Fruit fly (Drosophila melanogaster) whole organism, prepupa: ENCODE measurements around the gene CG42538.

Experiments
- Blimp-1 ChIP-seq: fragments of 200-800 bp; sonication (Bioruptor generic); optimal IDR thresholded peaks from 3 replicates; lab custom pipeline; 2017; ENCODE audit warnings: missing biosample characterization, missing genetic modification characterization, mild to moderate bottlenecking, moderate library complexity, missing genetic modification reagents
- CG10631 ChIP-seq: fragments of 200-800 bp; sonication (Bioruptor generic); optimal IDR thresholded peaks from 2 replicates; lab custom pipeline; 2016; ENCODE audit warnings: missing biosample characterization, missing genetic modification characterization
- CG10669 ChIP-seq: fragments of 200-800 bp; sonication (Bioruptor generic); optimal IDR thresholded peaks from 3 replicates; lab custom pipeline; 2018; ENCODE audit warnings: missing biosample characterization, mild to moderate bottlenecking, missing genetic modification characterization, moderate library complexity
- CG11294 ChIP-seq: fragments of 200-800 bp; sonication (Bioruptor generic); IDR thresholded peaks from 2 replicates; pipeline ENCODE4 v1.3.6; 2022; ENCODE audit warnings: missing biosample characterization, missing genetic modification characterization
- CG11762 ChIP-seq: fragments of 200-800 bp; sonication (Bioruptor generic); optimal IDR thresholded peaks from 3 replicates; lab custom pipeline; 2016; ENCODE audit warnings: missing biosample characterization, missing genetic modification characterization; ENCODE audit not compliant: insufficient read depth
- CG11902 ChIP-seq: fragments of 200-800 bp; sonication (Bioruptor generic); optimal IDR thresholded peaks from 3 replicates; lab custom pipeline; 2016; ENCODE audit warnings: missing biosample characterization, missing genetic modification characterization
- CG15336 ChIP-seq: fragments of 200-800 bp; sonication (Bioruptor generic); IDR thresholded peaks from 2 replicates; pipeline ENCODE4 v1.3.6; 2022; ENCODE audit warnings: missing biosample characterization, missing genetic modification characterization
- CG16779 ChIP-seq: fragments of 200-800 bp; sonication (Bioruptor generic); optimal IDR thresholded peaks from 3 replicates; lab custom pipeline; 2017; ENCODE audit warnings: missing biosample characterization, mild to moderate bottlenecking, missing genetic modification characterization
- CG3032 ChIP-seq: fragments of 200-800 bp; optimal IDR thresholded peaks from 2 replicates; lab custom pipeline; 2019; ENCODE audit warnings: missing biosample characterization, mild to moderate bottlenecking, missing genetic modification characterization, moderate library complexity
- CG31627 ChIP-seq: fragments of 200-800 bp; sonication (Bioruptor generic); optimal IDR thresholded peaks from 3 replicates; lab custom pipeline; 2016; ENCODE audit warnings: missing biosample characterization, missing genetic modification characterization
- CG32006 ChIP-seq: fragments of 200-800 bp; sonication (Bioruptor generic); optimal IDR thresholded peaks from 3 replicates; lab custom pipeline; 2017; ENCODE audit warnings: missing biosample characterization, mild to moderate bottlenecking, missing genetic modification characterization
- CG34406 ChIP-seq: fragments of 200-800 bp; sonication (Bioruptor generic); optimal IDR thresholded peaks from 3 replicates; lab custom pipeline; 2016; ENCODE audit warnings: missing biosample characterization, missing genetic modification characterization
- CG3919 ChIP-seq: fragments of 200-800 bp; sonication (Bioruptor generic); optimal IDR thresholded peaks from 3 replicates; lab custom pipeline; 2016; ENCODE audit warnings: missing biosample characterization, missing genetic modification characterization
- CG6163 ChIP-seq: fragments of 200-800 bp; sonication (Bioruptor generic); IDR thresholded peaks from 3 replicates; pipeline ENCODE4 v1.3.6; 2022; ENCODE audit warnings: missing biosample characterization, missing genetic modification characterization
- CG6276 ChIP-seq: fragments of 200-800 bp; sonication (Bioruptor generic); optimal IDR thresholded peaks from 2 replicates; lab custom pipeline; 2017; ENCODE audit warnings: missing biosample characterization, mild to moderate bottlenecking, missing genetic modification characterization
- CG6808 ChIP-seq: fragments of 200-800 bp; sonication (Bioruptor generic); optimal IDR thresholded peaks from 3 replicates; lab custom pipeline; 2017; ENCODE audit warnings: missing biosample characterization, missing genetic modification characterization, mild to moderate bottlenecking, moderate library complexity, missing genetic modification reagents
- CG6854 ChIP-seq: fragments of 200-800 bp; sonication (Bioruptor generic); optimal IDR thresholded peaks from 2 replicates; lab custom pipeline; 2017; ENCODE audit warnings: missing biosample characterization, mild to moderate bottlenecking, missing genetic modification characterization
- CG7368 ChIP-seq: fragments of 200-800 bp; sonication (Bioruptor generic); optimal IDR thresholded peaks from 3 replicates; lab custom pipeline; 2016; ENCODE audit warnings: missing biosample characterization, missing genetic modification characterization
- CG8119 ChIP-seq: fragments of 200-800 bp; sonication (Bioruptor generic); IDR thresholded peaks from 3 replicates; pipeline ENCODE4 v1.3.6; 2022; ENCODE audit warnings: missing biosample characterization, missing genetic modification characterization
- CG8319 ChIP-seq: fragments of 200-800 bp; sonication (Bioruptor generic); optimal IDR thresholded peaks from 3 replicates; lab custom pipeline; 2016; ENCODE audit warnings: missing biosample characterization, missing genetic modification characterization
- CG8632 ChIP-seq: fragments of 200-800 bp; sonication (Bioruptor generic); optimal IDR thresholded peaks from 3 replicates; lab custom pipeline; 2016; ENCODE audit warnings: missing biosample characterization, missing genetic modification characterization
- CG9139 ChIP-seq: fragments of 200-800 bp; sonication (Bioruptor generic); optimal IDR thresholded peaks from 3 replicates; lab custom pipeline; 2017; ENCODE audit warnings: missing biosample characterization, mild to moderate bottlenecking, missing genetic modification characterization
- Eip75B ChIP-seq: fragments of 200-800 bp; sonication (Bioruptor generic); optimal IDR thresholded peaks from 3 replicates; lab custom pipeline; 2016; ENCODE audit warnings: missing biosample characterization, missing genetic modification characterization
- Eip93F ChIP-seq: fragments of 200-800 bp; sonication (Bioruptor generic); optimal IDR thresholded peaks from 2 replicates; lab custom pipeline; 2016; ENCODE audit warnings: missing biosample characterization, mild to moderate bottlenecking, missing genetic modification characterization
- Ets21C ChIP-seq: fragments of 200-800 bp; sonication (Bioruptor generic); optimal IDR thresholded peaks from 3 replicates; lab custom pipeline; 2016; ENCODE audit warnings: missing biosample characterization, missing genetic modification characterization
- Ets96B ChIP-seq: fragments of 200-800 bp; optimal IDR thresholded peaks from 2 replicates; lab custom pipeline; 2019; ENCODE audit warnings: missing biosample characterization, mild to moderate bottlenecking, missing genetic modification characterization, moderate library complexity
- Gug ChIP-seq: fragments of 200-800 bp; sonication (Bioruptor generic); IDR thresholded peaks from 2 replicates; pipeline ENCODE4 v1.3.6; 2022; ENCODE audit warnings: missing biosample characterization, missing genetic modification characterization
- Hr38 ChIP-seq: sonication (Bioruptor generic); optimal IDR thresholded peaks from 2 replicates; lab custom pipeline; 2016; ENCODE audit warnings: missing biosample characterization, missing genetic modification characterization
- Hr4 ChIP-seq: fragments of 200-800 bp; sonication (Bioruptor generic); optimal IDR thresholded peaks from 3 replicates; lab custom pipeline; 2016; ENCODE audit warnings: missing biosample characterization, missing genetic modification characterization
- Met ChIP-seq: fragments of 200-800 bp; sonication (Bioruptor generic); optimal IDR thresholded peaks from 3 replicates; lab custom pipeline; 2016; ENCODE audit warnings: missing biosample characterization, missing genetic modification characterization
- OdsH ChIP-seq: fragments of 200-800 bp; sonication (Bioruptor generic); optimal IDR thresholded peaks from 3 replicates; lab custom pipeline; 2016; ENCODE audit warnings: missing biosample characterization, missing genetic modification characterization
- Smox ChIP-seq: fragments of 200-800 bp; sonication (Bioruptor generic); optimal IDR thresholded peaks from 3 replicates; lab custom pipeline; 2016; ENCODE audit warnings: missing biosample characterization, missing genetic modification characterization
- Sox102F ChIP-seq: fragments of 200-800 bp; sonication (Bioruptor generic); optimal IDR thresholded peaks from 2 replicates; lab custom pipeline; 2016; ENCODE audit warnings: missing biosample characterization, mild to moderate bottlenecking, missing genetic modification characterization
- Sox14 ChIP-seq: fragments of 200-800 bp; sonication (Bioruptor generic); optimal IDR thresholded peaks from 3 replicates; lab custom pipeline; 2016; ENCODE audit warnings: missing biosample characterization, missing genetic modification characterization
- acj6 ChIP-seq: fragments of 200-800 bp; sonication (Bioruptor generic); optimal IDR thresholded peaks from 3 replicates; lab custom pipeline; 2016; ENCODE audit warnings: missing biosample characterization, missing genetic modification characterization
- cyc ChIP-seq: fragments of 200-800 bp; sonication (Bioruptor generic); optimal IDR thresholded peaks from 3 replicates; lab custom pipeline; 2016; ENCODE audit warnings: missing biosample characterization, missing genetic modification characterization
- dac ChIP-seq: fragments of 200-800 bp; sonication (Bioruptor generic); optimal IDR thresholded peaks from 2 replicates; lab custom pipeline; 2017; ENCODE audit warnings: missing biosample characterization, mild to moderate bottlenecking, missing genetic modification characterization
- dsx ChIP-seq: fragments of 200-800 bp; optimal IDR thresholded peaks from 3 replicates; lab custom pipeline; 2019; ENCODE audit warnings: missing biosample characterization, mild to moderate bottlenecking, missing genetic modification characterization, moderate library complexity; ENCODE audit not compliant: poor library complexity, severe bottlenecking
- esn ChIP-seq: fragments of 200-800 bp; sonication (Bioruptor generic); optimal IDR thresholded peaks from 2 replicates; lab custom pipeline; 2016; ENCODE audit warnings: missing biosample characterization, mild to moderate bottlenecking, missing genetic modification characterization, moderate library complexity
- fd59A ChIP-seq: fragments of 200-800 bp; sonication (Bioruptor generic); optimal IDR thresholded peaks from 2 replicates; lab custom pipeline; 2017; ENCODE audit warnings: missing biosample characterization, mild to moderate bottlenecking, missing genetic modification characterization, missing genetic modification reagents
- fkh ChIP-seq: fragments of 200-800 bp; sonication (Bioruptor generic); optimal IDR thresholded peaks from 3 replicates; lab custom pipeline; 2017; ENCODE audit warnings: missing biosample characterization, mild to moderate bottlenecking, missing genetic modification characterization, moderate library complexity
- lz ChIP-seq: fragments of 200-800 bp; sonication (Bioruptor generic); optimal IDR thresholded peaks from 3 replicates; lab custom pipeline; 2016; ENCODE audit warnings: missing biosample characterization, missing genetic modification characterization
- salr ChIP-seq, 2 experiments: fragments of 200-800 bp; sonication (Bioruptor generic); optimal IDR thresholded peaks; 3 replicates each; lab custom pipeline; 2016 to 2018; ENCODE audit warnings: missing biosample characterization in 2 of 2, missing genetic modification characterization in 2 of 2, mild to moderate bottlenecking in 1 of 2
- spab ChIP-seq: fragments of 200-800 bp; sonication (Bioruptor generic); optimal IDR thresholded peaks from 2 replicates; lab custom pipeline; 2017; ENCODE audit warnings: missing biosample characterization, mild to moderate bottlenecking, missing genetic modification characterization, missing genetic modification reagents
- ss ChIP-seq, 2 experiments: fragments of 200-800 bp; sonication (Bioruptor generic); optimal IDR thresholded peaks; 2 replicates in 1 of 2; 3 replicates in 1 of 2; lab custom pipeline; 2017 to 2018; ENCODE audit warnings: mild to moderate bottlenecking in 2 of 2, missing biosample characterization in 2 of 2, missing genetic modification characterization in 2 of 2, moderate library complexity in 1 of 2
- svp ChIP-seq: fragments of 200-800 bp; sonication (Bioruptor generic); peaks from one replicate; lab custom pipeline; 2016; ENCODE audit warnings: missing biosample characterization, missing genetic modification characterization
- topi ChIP-seq: fragments of 200-800 bp; sonication (Bioruptor generic); optimal IDR thresholded peaks from 3 replicates; lab custom pipeline; 2016; ENCODE audit warnings: missing biosample characterization, missing genetic modification characterization
- vri ChIP-seq: fragments of 200-800 bp; sonication (Bioruptor generic); optimal IDR thresholded peaks from 3 replicates; lab custom pipeline; 2016; ENCODE audit warnings: missing biosample characterization, mild to moderate bottlenecking, missing genetic modification characterization

Gene CG42538

dm6 chr3L:16053026-16053556 is 18.8 kb downstream of the CG42538 start:
- TF ChIP-seq CG10669 (GFP tag; lab: Kevin White, UChicago) (no peak), topi (GFP tag; lab: Kevin White, UChicago) (no peak), Ets96B (tag; lab: Kevin White, UChicago) (no peak), Sox14 (GFP tag; lab: Kevin White, UChicago) (no peak), esn (GFP tag; lab: Kevin White, UChicago) (no peak), salr (GFP tag; optimal IDR thresholded peaks at IDR 0.05; lab: Kevin White, UChicago) (no peak), CG11294 (no peak)

DNA sequence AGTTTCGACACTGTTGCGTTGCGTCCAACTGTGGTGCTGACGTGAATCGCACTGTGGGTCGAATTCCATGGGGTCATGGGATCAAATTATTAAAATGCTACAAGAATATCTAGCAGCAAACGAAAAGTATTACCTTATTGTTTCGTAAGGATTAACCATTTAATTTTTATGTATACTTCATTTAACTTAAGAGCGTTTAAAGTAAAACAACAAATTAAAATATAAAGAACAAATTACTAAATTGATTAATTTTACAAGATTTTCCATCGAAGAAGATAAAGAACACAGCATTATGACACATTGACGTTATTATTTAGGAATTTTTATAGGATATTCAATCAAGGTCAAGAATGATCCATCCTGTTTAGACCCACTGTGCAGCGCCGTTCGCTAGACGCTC is 19.8 kb downstream of the CG42538 start:
- no peak for TF ChIP-seq Blimp-1 (GFP tag; lab: Kevin White, UChicago)
- peak; percentile 10 for TF ChIP-seq CG3919 (GFP tag; lab: Kevin White, UChicago)
- TF ChIP-seq Eip75B (GFP tag; lab: Kevin White, UChicago), result no peak
- TF ChIP-seq esn (GFP tag; lab: Kevin White, UChicago), result peak; percentile 44
- TF ChIP-seq CG8632, result no peak
- TF ChIP-seq CG10669 (GFP tag; lab: Kevin White, UChicago), result no peak
- TF ChIP-seq OdsH (GFP tag; lab: Kevin White, UChicago), result peak; percentile 40
- TF ChIP-seq CG7368 (GFP tag; lab: Kevin White, UChicago), result no peak
- no peak for TF ChIP-seq CG6808 (GFP tag; lab: Kevin White, UChicago)
- TF ChIP-seq Met (GFP tag; lab: Kevin White, UChicago), result peak; percentile 11
- no peak for TF ChIP-seq cyc
- no peak for TF ChIP-seq CG6854 (GFP tag; lab: Kevin White, UChicago)
- TF ChIP-seq svp (GFP tag; lab: Kevin White, UChicago), result peak; percentile 61
- TF ChIP-seq dac (GFP tag; lab: Kevin White, UChicago), result no peak
- peak; percentile 4 for TF ChIP-seq lz (GFP tag; lab: Kevin White, UChicago)
- TF ChIP-seq CG10631 (GFP tag; lab: Kevin White, UChicago), result no peak
- no peak; the same call in 1 of the 2 replicates for TF ChIP-seq CG11294
- no peak for TF ChIP-seq salr (GFP tag; optimal IDR thresholded peaks at IDR 0.05; lab: Kevin White, UChicago)
- TF ChIP-seq Sox14 (GFP tag; lab: Kevin White, UChicago), result peak; percentile 24
- TF ChIP-seq vri (GFP tag; lab: Kevin White, UChicago), result no peak
- TF ChIP-seq CG15336 (GFP tag; lab: Robert Waterston, UW), result peak; percentile 71
- no peak for TF ChIP-seq CG9139 (GFP tag; lab: Kevin White, UChicago)
- TF ChIP-seq ss (GFP tag; optimal IDR thresholded peaks at IDR 0.05; lab: Kevin White, UChicago), result no peak
- no peak for TF ChIP-seq dsx (GFP tag; lab: Kevin White, UChicago)
- TF ChIP-seq Hr4 (GFP tag; lab: Kevin White, UChicago), result peak; percentile 58
- no peak for TF ChIP-seq Smox (GFP tag; lab: Kevin White, UChicago)
- TF ChIP-seq CG6276 (GFP tag; lab: Kevin White, UChicago), result peak; percentile 42
- peak; percentile 6 for TF ChIP-seq Ets96B (tag; lab: Kevin White, UChicago)
- peak; percentile 71; the same call in 2 of the 3 replicates for TF ChIP-seq CG8119 (GFP tag; lab: Robert Waterston, UW)
- no peak for TF ChIP-seq fkh
- TF ChIP-seq Hr38 (GFP tag; lab: Kevin White, UChicago), result no peak
- TF ChIP-seq CG11902 (GFP tag; lab: Kevin White, UChicago), result no peak
- no peak for TF ChIP-seq Eip93F (GFP tag; lab: Kevin White, UChicago)
- TF ChIP-seq CG6163 (GFP tag; lab: Robert Waterston, UW), result no peak
- TF ChIP-seq acj6 (GFP tag; lab: Kevin White, UChicago), result peak; percentile 25
- no peak for TF ChIP-seq fd59A
- TF ChIP-seq spab (GFP tag; lab: Kevin White, UChicago), result no peak
- TF ChIP-seq CG3032 (tag; lab: Kevin White, UChicago), result no peak
- TF ChIP-seq CG8319, result no peak
- TF ChIP-seq Ets21C (GFP tag; lab: Kevin White, UChicago), result no peak
- TF ChIP-seq CG16779 (tag; lab: Kevin White, UChicago), result no peak
- no peak; the same call in 1 of the 2 replicates for TF ChIP-seq Gug (GFP tag; lab: Robert Waterston, UW)
- TF ChIP-seq CG31627 (GFP tag; lab: Kevin White, UChicago), result peak; percentile 23
- peak; percentile 12 for TF ChIP-seq CG34406 (GFP tag; lab: Kevin White, UChicago)
- no peak for TF ChIP-seq CG11762 (GFP tag; lab: Kevin White, UChicago)
- peak; percentile 66 for TF ChIP-seq CG32006
- TF ChIP-seq topi (GFP tag; lab: Kevin White, UChicago), result peak; percentile 12
- no peak for TF ChIP-seq Sox102F (GFP tag; lab: Kevin White, UChicago)
